Fruit fly (Drosophila melanogaster): ENCODE results near the gene CG8915.

CG8915 gene

dm6 chrX:17290960-17291432, 46.2 kb upstream of the CG8915 start (continued):
- TF ChIP-seq sc (optimal IDR thresholded peaks at IDR 0.05): no peak
- TF ChIP-seq sc (GFP tag; optimal IDR thresholded peaks at IDR 0.05): no peak
- no peak for TF ChIP-seq sens-2 (GFP tag; IDR thresholded peaks at IDR 0.05)
- peak; percentile 2 for TF ChIP-seq CG2678 (tag; optimal IDR thresholded peaks at IDR 0.05)
- peak; percentile 2 for TF ChIP-seq grau (tag; optimal IDR thresholded peaks at IDR 0.05)
- TF ChIP-seq CG5953 (GFP tag; IDR thresholded peaks at IDR 0.05): no peak
- no peak for TF ChIP-seq kah (GFP tag; optimal IDR thresholded peaks at IDR 0.05)
- no peak for TF ChIP-seq CG13424 (tag; optimal IDR thresholded peaks at IDR 0.05)
- TF ChIP-seq br (optimal IDR thresholded peaks at IDR 0.05): no peak
- TF ChIP-seq CG7556 (GFP tag; optimal IDR thresholded peaks at IDR 0.05): no peak
- no peak for TF ChIP-seq sqz (GFP tag; optimal IDR thresholded peaks at IDR 0.05)
- TF ChIP-seq Med (GFP tag): peak; percentile 45
- no peak for TF ChIP-seq CG13123 (GFP tag; optimal IDR thresholded peaks at IDR 0.05)
- no peak for TF ChIP-seq CG12236 (GFP tag; optimal IDR thresholded peaks at IDR 0.05)
- no peak for TF ChIP-seq CG12155 (GFP tag; optimal IDR thresholded peaks at IDR 0.05)
- TF ChIP-seq Dll (GFP tag; IDR thresholded peaks at IDR 0.05; ENCODE audit: partially characterized antibody): no peak
- TF ChIP-seq CG10267 (tag; optimal IDR thresholded peaks at IDR 0.05): no peak
- TF ChIP-seq fd64A (GFP tag; optimal IDR thresholded peaks at IDR 0.05): no peak
- no peak for TF ChIP-seq CHES-1-like (GFP tag; optimal IDR thresholded peaks at IDR 0.05)
- TF ChIP-seq Pdp1 (GFP tag; optimal IDR thresholded peaks at IDR 0.05): peak in 1 of 2 experiments; percentile 8
- no peak for TF ChIP-seq CG4854 (GFP tag; optimal IDR thresholded peaks at IDR 0.05)
- no peak for TF ChIP-seq CG10366 (GFP tag; IDR thresholded peaks at IDR 0.05)
- no peak for TF ChIP-seq CG30020 (tag; optimal IDR thresholded peaks at IDR 0.05)
- TF ChIP-seq CG6272 (GFP tag; IDR thresholded peaks at IDR 0.05): no peak
- TF ChIP-seq Oaz (GFP tag; IDR thresholded peaks at IDR 0.05): no peak
- no peak for TF ChIP-seq CG10209 (GFP tag; optimal IDR thresholded peaks at IDR 0.05)
- TF ChIP-seq CG32772 (GFP tag; IDR thresholded peaks at IDR 0.05): no peak
- no peak for TF ChIP-seq D (optimal IDR thresholded peaks at IDR 0.05)
- TF ChIP-seq D (GFP tag; optimal IDR thresholded peaks at IDR 0.05): no peak
- TF ChIP-seq CG2889 (GFP tag; IDR thresholded peaks at IDR 0.05): no peak
- TF ChIP-seq CG7928 (GFP tag; optimal IDR thresholded peaks at IDR 0.05): no peak
- TF ChIP-seq Oli (tag; optimal IDR thresholded peaks at IDR 0.05): peak; percentile 6
- TF ChIP-seq CTCF (GFP tag; optimal IDR thresholded peaks at IDR 0.05): peak; percentile 78
- TF ChIP-seq CG17361 (GFP tag; IDR thresholded peaks at IDR 0.05): 0 out of 3 replicates have a peak, but pooled peaks have one; percentile 11
- no peak for TF ChIP-seq CG18011 (GFP tag; optimal IDR thresholded peaks at IDR 0.05)

- peak; percentile 68 for TF ChIP-seq sd (tag; optimal IDR thresholded peaks at IDR 0.05)
- TF ChIP-seq bigmax (GFP tag; optimal IDR thresholded peaks at IDR 0.05): no peak
- TF ChIP-seq CG13624 (GFP tag; optimal IDR thresholded peaks at IDR 0.05): no peak
- TF ChIP-seq CG9727 (GFP tag; optimal IDR thresholded peaks at IDR 0.05): no peak
- no peak for TF ChIP-seq vfl (GFP tag; optimal IDR thresholded peaks at IDR 0.05)
- peak; percentile 18; the same call in 1 of the 3 replicates for TF ChIP-seq row (GFP tag; IDR thresholded peaks at IDR 0.05)
- TF ChIP-seq Hmx (GFP tag; optimal IDR thresholded peaks at IDR 0.05): no peak
- no peak for TF ChIP-seq Lhr (GFP tag; optimal IDR thresholded peaks at IDR 0.05)
- no peak for TF ChIP-seq odd (GFP tag; optimal IDR thresholded peaks at IDR 0.05)
- TF ChIP-seq Pdp1 (GFP tag; optimal IDR thresholded peaks at IDR 0.05): peak in 1 of 2 experiments; percentile 19
- TF ChIP-seq seq (GFP tag; IDR thresholded peaks at IDR 0.05): no peak
- TF ChIP-seq CG13123 (GFP tag; optimal IDR thresholded peaks at IDR 0.05): no peak
- TF ChIP-seq sc (optimal IDR thresholded peaks at IDR 0.05): no peak
- no peak for TF ChIP-seq sc (GFP tag; optimal IDR thresholded peaks at IDR 0.05)
- no peak for TF ChIP-seq Abd-B (GFP tag; optimal IDR thresholded peaks at IDR 0.05)
- TF ChIP-seq cwo (GFP tag; optimal IDR thresholded peaks at IDR 0.05): peak; percentile 59
- no peak for TF ChIP-seq al (GFP tag; IDR thresholded peaks at IDR 0.05)
- no peak for TF ChIP-seq CG16863 (GFP tag; optimal IDR thresholded peaks at IDR 0.05)
- TF ChIP-seq CG4360 (GFP tag; IDR thresholded peaks at IDR 0.05): no peak
- TF ChIP-seq ase (GFP tag; IDR thresholded peaks at IDR 0.05): no peak
- no peak for TF ChIP-seq Hr39 (optimal IDR thresholded peaks at IDR 0.05)
Observed at dm6 chrX:17290154-17290959, 45.6 kb upstream of the CG8915 start.
